Fruit fly (Drosophila melanogaster) whole organism, pupa: ENCODE data around the gene yin.

ENCODE experiments used
- CG10348 ChIP-seq: fragments of 200-800 bp; sonication (Bioruptor generic); IDR thresholded peaks from 2 replicates; pipeline ENCODE4 v1.3.6; 2022; ENCODE audit warnings: missing biosample characterization, missing genetic modification characterization
- CG12605 ChIP-seq: fragments of 200-800 bp; sonication (Bioruptor generic); IDR thresholded peaks from 2 replicates; pipeline ENCODE4 v1.3.6; 2022; ENCODE audit warnings: missing biosample characterization, missing genetic modification characterization
- CG13204 ChIP-seq: fragments of 200-800 bp; sonication (Bioruptor generic); optimal IDR thresholded peaks from 2 replicates; lab custom pipeline; 2018; ENCODE audit warnings: missing biosample characterization, mild to moderate bottlenecking, missing genetic modification characterization, moderate library complexity
- CG14655 ChIP-seq: fragments of 200-800 bp; sonication (Bioruptor generic); optimal IDR thresholded peaks from 3 replicates; lab custom pipeline; 2017; ENCODE audit warnings: mild to moderate bottlenecking, missing biosample characterization, missing genetic modification reagents, missing genetic modification characterization
- CG15710 ChIP-seq: fragments of 200-800 bp; sonication (Bioruptor generic); optimal IDR thresholded peaks from 2 replicates; lab custom pipeline; 2018; ENCODE audit warnings: missing biosample characterization, mild to moderate bottlenecking, missing genetic modification characterization, moderate library complexity
- CG17806 ChIP-seq: fragments of 200-800 bp; sonication (Bioruptor generic); optimal IDR thresholded peaks from 2 replicates; lab custom pipeline; 2018; ENCODE audit warnings: missing biosample characterization, mild to moderate bottlenecking, missing genetic modification characterization, moderate library complexity
- CG8159 ChIP-seq: fragments of 200-800 bp; sonication (Bioruptor generic); optimal IDR thresholded peaks from 3 replicates; lab custom pipeline; 2018; ENCODE audit warnings: missing biosample characterization, mild to moderate bottlenecking, missing genetic modification characterization, moderate library complexity
- CG8301 ChIP-seq: fragments of 200-800 bp; sonication (Bioruptor generic); optimal IDR thresholded peaks from 2 replicates; lab custom pipeline; 2018; ENCODE audit warnings: missing biosample characterization, mild to moderate bottlenecking, missing genetic modification characterization
- CG9948 ChIP-seq: fragments of 200-800 bp; sonication (Bioruptor generic); optimal IDR thresholded peaks from 2 replicates; lab custom pipeline; 2018; ENCODE audit warnings: missing biosample characterization, mild to moderate bottlenecking, missing genetic modification characterization, moderate library complexity
- EcR ChIP-seq: fragments of 200-800 bp; sonication (Bioruptor generic); optimal IDR thresholded peaks from 3 replicates; lab custom pipeline; 2019; ENCODE audit warnings: missing biosample characterization, missing genetic modification characterization, mild to moderate bottlenecking, moderate library complexity, missing genetic modification reagents
- Ets98B ChIP-seq: fragments of 200-800 bp; sonication (Bioruptor generic); IDR thresholded peaks from 2 replicates; pipeline ENCODE4 v1.3.6; 2022; ENCODE audit warnings: missing biosample characterization, missing genetic modification characterization
- fd96Ca ChIP-seq: fragments of 200-800 bp; sonication (Bioruptor generic); IDR thresholded peaks from 3 replicates; pipeline ENCODE4 v1.3.6; 2022; ENCODE audit warnings: missing biosample characterization, missing genetic modification characterization
- rn ChIP-seq: fragments of 200-800 bp; sonication (Bioruptor generic); IDR thresholded peaks from 2 replicates; pipeline ENCODE4 v1.3.6; 2022; ENCODE audit warnings: missing biosample characterization, missing genetic modification characterization

DNA sequence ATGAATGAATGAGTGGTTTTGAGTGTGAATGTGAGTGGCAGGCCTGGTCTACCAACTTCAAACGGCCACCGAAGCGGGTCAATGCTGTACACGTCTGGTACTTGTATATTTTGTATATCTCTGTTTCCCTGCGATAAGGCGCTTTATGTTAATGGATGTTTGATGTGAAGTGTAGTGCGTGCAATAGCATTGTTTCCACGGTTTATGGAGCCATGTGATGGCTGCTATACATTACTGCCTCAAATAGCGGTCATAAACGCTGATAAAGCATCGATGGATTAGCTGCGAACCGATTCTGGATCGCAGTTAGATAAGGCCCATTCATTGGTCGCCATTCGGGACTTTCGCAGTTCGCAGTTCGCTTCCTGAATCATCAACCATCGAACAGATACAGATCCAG lies 3.2 kb upstream of the yin start:
- no peak for TF ChIP-seq CG10348 (GFP tag; lab: Robert Waterston, UW)
- TF ChIP-seq CG8301 (tag; lab: Kevin White, UChicago), result no peak
- TF ChIP-seq CG8159 (tag; lab: Kevin White, UChicago), result no peak
- TF ChIP-seq CG12605 (GFP tag; lab: Robert Waterston, UW), result no peak
- no peak for TF ChIP-seq rn (GFP tag; lab: Robert Waterston, UW)
- TF ChIP-seq CG13204 (GFP tag; lab: Kevin White, UChicago), result no peak
- no peak for TF ChIP-seq fd96Ca
- no peak for TF ChIP-seq CG14655 (GFP tag; lab: Kevin White, UChicago)
- TF ChIP-seq CG9948, result no peak
- TF ChIP-seq EcR (GFP tag; lab: Kevin White, UChicago), result no peak
- no peak for TF ChIP-seq CG17806 (tag; lab: Kevin White, UChicago)
- TF ChIP-seq Ets98B (GFP tag; lab: Robert Waterston, UW), result no peak
- no peak for TF ChIP-seq CG15710 (tag; lab: Kevin White, UChicago)
